Worm (Caenorhabditis elegans) whole organism, L4 larva: ENCODE data around the gene W03C9.6.

Experiments used
- F10B5.3 ChIP-seq: sonication (generic microtip); optimal IDR thresholded peaks from 2 replicates; lab custom pipeline; 2016; ENCODE audit warnings: mild to moderate bottlenecking, missing genetic modification characterization, missing compliant biosample characterization
- T20F7.1 ChIP-seq: fragments of 200-800 bp; sonication (Bioruptor generic); optimal IDR thresholded peaks from 2 replicates; lab custom pipeline; 2018; ENCODE audit warnings: mild to moderate bottlenecking, missing genetic modification characterization, missing compliant biosample characterization
- Y48G9A.11 ChIP-seq: fragments of 200-800 bp; sonication (Bioruptor generic); IDR thresholded peaks from 2 replicates; pipeline ENCODE4 v1.3.6; 2022; ENCODE audit warnings: missing genetic modification reagents, missing genetic modification characterization, missing compliant biosample characterization
- Y75B8A.6 ChIP-seq: fragments of 200-800 bp; sonication (Bioruptor generic); IDR thresholded peaks from 2 replicates; pipeline ENCODE4 v1.3.6; 2022; ENCODE audit warnings: missing genetic modification reagents, missing genetic modification characterization, missing compliant biosample characterization
- ZK337.2 ChIP-seq: fragments of 200-800 bp; sonication (Bioruptor generic); IDR thresholded peaks from 2 replicates; pipeline ENCODE4 v1.3.6; 2022; ENCODE audit warnings: missing genetic modification reagents, missing genetic modification characterization, missing compliant biosample characterization
- aha-1 ChIP-seq: fragments of 150-350 bp; peaks from one replicate; lab custom pipeline; 2014; ENCODE audit warnings: missing biosample characterization, missing genetic modification characterization
- aly-2 ChIP-seq: sonication (generic microtip); optimal IDR thresholded peaks from 2 replicates; lab custom pipeline; 2018; ENCODE audit warnings: missing biosample characterization, missing genetic modification characterization
- arid-1 ChIP-seq: fragments of 200-800 bp; sonication (Bioruptor generic); conservative IDR thresholded peaks from 2 replicates; pipeline ENCODE4 v1.3.6; 2022; ENCODE audit warnings: missing genetic modification reagents, missing genetic modification characterization, missing compliant biosample characterization
- ceh-20 ChIP-seq: fragments of 200-800 bp; sonication (Bioruptor generic); IDR thresholded peaks from 2 replicates; pipeline ENCODE4 v1.3.6; 2022; ENCODE audit warnings: missing genetic modification reagents, missing genetic modification characterization, missing compliant biosample characterization
- ceh-28 ChIP-seq: fragments of 150-350 bp; optimal IDR thresholded peaks from 2 replicates; lab custom pipeline; 2014; ENCODE audit warnings: missing biosample characterization, missing genetic modification reagents, missing genetic modification characterization
- ceh-82 ChIP-seq: sonication (generic microtip); optimal IDR thresholded peaks from 2 replicates; lab custom pipeline; 2017; ENCODE audit warnings: missing biosample characterization, missing genetic modification characterization
- ctbp-1 ChIP-seq: fragments of 200-800 bp; sonication (Bioruptor generic); IDR thresholded peaks from 2 replicates; pipeline ENCODE4 v1.3.6; 2022; ENCODE audit warnings: missing genetic modification reagents, missing genetic modification characterization, missing compliant biosample characterization
- daf-16 ChIP-seq, 3 experiments: sonication (generic microtip); optimal IDR thresholded peaks; 2 replicates each; lab custom pipeline; 2016 to 2017; ENCODE audit warnings: missing genetic modification characterization in 3 of 3, missing genetic modification reagents in 3 of 3, mild to moderate bottlenecking in 2 of 3, missing compliant biosample characterization in 2 of 3, missing biosample characterization in 1 of 3, moderate library complexity in 1 of 3
- daf-8 ChIP-seq: fragments of 200-800 bp; sonication (Bioruptor generic); IDR thresholded peaks from 2 replicates; pipeline ENCODE4 v1.3.6; 2022; ENCODE audit warnings: missing genetic modification characterization, missing compliant biosample characterization
- dmd-8 ChIP-seq: fragments of 200-800 bp; sonication (Bioruptor generic); IDR thresholded peaks from 2 replicates; pipeline ENCODE4 v1.3.6; 2022; ENCODE audit warnings: missing genetic modification characterization, missing compliant biosample characterization
- dpl-1 ChIP-seq: fragments of 150-350 bp; optimal IDR thresholded peaks from 2 replicates; lab custom pipeline; 2014; ENCODE audit warnings: missing biosample characterization, missing genetic modification reagents, missing genetic modification characterization
- egl-27 ChIP-seq: sonication (generic microtip); optimal IDR thresholded peaks from 3 replicates; lab custom pipeline; 2017; ENCODE audit warnings: missing biosample characterization, missing genetic modification reagents, missing genetic modification characterization
- egl-43 ChIP-seq: fragments of 200-800 bp; sonication (Bioruptor generic); IDR thresholded peaks from 2 replicates; pipeline ENCODE4 v1.3.6; 2022; ENCODE audit warnings: missing genetic modification reagents, missing genetic modification characterization, missing compliant biosample characterization
- fkh-10 ChIP-seq: fragments of 150-350 bp; optimal IDR thresholded peaks from 2 replicates; lab custom pipeline; 2014; ENCODE audit warnings: missing biosample characterization, missing genetic modification reagents, missing genetic modification characterization
- fos-1 ChIP-seq: fragments of 150-350 bp; optimal IDR thresholded peaks from 2 replicates; lab custom pipeline; 2014; ENCODE audit warnings: missing biosample characterization, missing genetic modification characterization
- hlh-11 ChIP-seq: fragments of 200-800 bp; sonication (Bioruptor generic); optimal IDR thresholded peaks from 2 replicates; lab custom pipeline; 2018; ENCODE audit warnings: mild to moderate bottlenecking, missing genetic modification characterization, missing compliant biosample characterization
- jun-1 ChIP-seq: fragments of 150-350 bp; optimal IDR thresholded peaks from 2 replicates; lab custom pipeline; 2014; ENCODE audit warnings: missing biosample characterization, missing genetic modification reagents, missing genetic modification characterization
- lim-7 ChIP-seq: fragments of 200-800 bp; sonication (Bioruptor generic); IDR thresholded peaks from 2 replicates; pipeline ENCODE4 v1.3.6; 2022; ENCODE audit warnings: missing genetic modification characterization, missing compliant biosample characterization
- lin-13 ChIP-seq: fragments of 150-350 bp; optimal IDR thresholded peaks from 2 replicates; lab custom pipeline; 2014; ENCODE audit warnings: missing biosample characterization, missing genetic modification reagents, missing genetic modification characterization
- lin-29 ChIP-seq: fragments of 200-800 bp; sonication (Bioruptor generic); IDR thresholded peaks from 2 replicates; pipeline ENCODE4 v1.3.6; 2022; ENCODE audit warnings: missing genetic modification reagents, missing genetic modification characterization, missing compliant biosample characterization
- lin-38 ChIP-seq: fragments of 200-800 bp; sonication (Bioruptor generic); IDR thresholded peaks from 2 replicates; pipeline ENCODE4 v1.3.6; 2022; ENCODE audit warnings: missing genetic modification reagents, missing genetic modification characterization, missing compliant biosample characterization
- lin-39 ChIP-seq: fragments of 150-350 bp; optimal IDR thresholded peaks from 2 replicates; lab custom pipeline; 2014; ENCODE audit warnings: missing biosample characterization, missing genetic modification reagents, missing genetic modification characterization
- lsy-2 ChIP-seq, 2 experiments: fragments of 150-350 bp in 1 of 2; sonication (generic microtip) in 1 of 2; optimal IDR thresholded peaks; 2 replicates each; lab custom pipeline; 2014 to 2017; ENCODE audit warnings: missing biosample characterization in 2 of 2, missing genetic modification characterization in 2 of 2
- madf-5 ChIP-seq, 2 experiments: fragments of 200-800 bp; sonication (Bioruptor generic); IDR thresholded peaks; 2 replicates each; pipeline ENCODE4 v1.3.6; 2022; ENCODE audit warnings: missing compliant biosample characterization in 2 of 2, missing genetic modification characterization in 2 of 2
- madf-9 ChIP-seq: fragments of 200-800 bp; sonication (Bioruptor generic); conservative IDR thresholded peaks from 2 replicates; pipeline ENCODE4 v1.3.6; 2022; ENCODE audit warnings: missing genetic modification reagents, missing genetic modification characterization, missing compliant biosample characterization
- mdl-1 ChIP-seq, 2 experiments: fragments of 150-350 bp in 1 of 2; sonication (generic microtip) in 1 of 2; optimal IDR thresholded peaks; 2 replicates each; lab custom pipeline; 2014 to 2017; ENCODE audit warnings: missing biosample characterization in 2 of 2, missing genetic modification characterization in 2 of 2
- nhr-102 ChIP-seq: sonication (generic microtip); optimal IDR thresholded peaks from 2 replicates; lab custom pipeline; 2016; ENCODE audit warnings: mild to moderate bottlenecking, missing genetic modification characterization, moderate library complexity, missing compliant biosample characterization
- nhr-237 ChIP-seq: sonication (generic microtip); optimal IDR thresholded peaks from 2 replicates; lab custom pipeline; 2017; ENCODE audit warnings: missing biosample characterization, missing genetic modification characterization
- nhr-41 ChIP-seq: fragments of 200-800 bp; sonication (Bioruptor generic); IDR thresholded peaks from 2 replicates; pipeline ENCODE4 v1.3.6; 2022; ENCODE audit warnings: missing genetic modification reagents, missing genetic modification characterization, missing compliant biosample characterization
- nhr-48 ChIP-seq: sonication (generic microtip); optimal IDR thresholded peaks from 2 replicates; lab custom pipeline; 2016; ENCODE audit warnings: mild to moderate bottlenecking, missing genetic modification characterization, missing compliant biosample characterization
- nhr-6 ChIP-seq: fragments of 150-350 bp; optimal IDR thresholded peaks from 2 replicates; lab custom pipeline; 2014; ENCODE audit warnings: missing biosample characterization, missing genetic modification characterization
- nhr-77 ChIP-seq: fragments of 150-350 bp; optimal IDR thresholded peaks from 2 replicates; lab custom pipeline; 2014; ENCODE audit warnings: missing biosample characterization, missing genetic modification characterization
- pha-4 ChIP-seq, 2 experiments: fragments of 150-350 bp in 1 of 2; fragments of 200-800 bp in 1 of 2; sonication (Bioruptor generic) in 1 of 2; IDR thresholded peaks in 1 of 2; optimal IDR thresholded peaks in 1 of 2; 2 replicates each; pipeline versions ENCODE4 v1.3.6 to Lab custom; 2014 to 2022; ENCODE audit warnings: missing genetic modification characterization in 2 of 2, missing genetic modification reagents in 2 of 2, missing biosample characterization in 1 of 2, missing compliant biosample characterization in 1 of 2
- pqm-1 ChIP-seq: sonication (generic microtip); optimal IDR thresholded peaks from 2 replicates; lab custom pipeline; 2017; ENCODE audit warnings: missing biosample characterization, missing genetic modification characterization
- rbr-2 ChIP-seq: sonication (generic microtip); optimal IDR thresholded peaks from 2 replicates; lab custom pipeline; 2016; ENCODE audit warnings: missing genotype, missing genetic modification characterization, missing compliant biosample characterization
- saeg-2 ChIP-seq: fragments of 200-800 bp; sonication (Bioruptor generic); IDR thresholded peaks from 2 replicates; pipeline ENCODE4 v1.3.6; 2022; ENCODE audit warnings: missing genetic modification reagents, missing genetic modification characterization, missing compliant biosample characterization
- sdz-12 ChIP-seq: fragments of 200-800 bp; sonication (Bioruptor generic); optimal IDR thresholded peaks from 2 replicates; lab custom pipeline; 2018; ENCODE audit warnings: mild to moderate bottlenecking, missing genetic modification characterization, missing compliant biosample characterization
- spr-1 ChIP-seq: sonication (generic microtip); optimal IDR thresholded peaks from 2 replicates; lab custom pipeline; 2016; ENCODE audit warnings: mild to moderate bottlenecking, missing genetic modification characterization, missing compliant biosample characterization
- tag-97 ChIP-seq: fragments of 200-800 bp; sonication (Bioruptor generic); IDR thresholded peaks from 2 replicates; pipeline ENCODE4 v1.3.6; 2022; ENCODE audit warnings: missing genetic modification characterization, missing compliant biosample characterization
- tra-1 ChIP-seq: fragments of 200-800 bp; sonication (Bioruptor generic); IDR thresholded peaks from 2 replicates; pipeline ENCODE4 v1.3.6; 2022; ENCODE audit warnings: missing genetic modification reagents, missing genetic modification characterization, missing compliant biosample characterization
- unc-62 ChIP-seq, 3 experiments: fragments of 150-350 bp in 1 of 3; sonication (generic microtip); optimal IDR thresholded peaks in 2 of 3; peaks in 1 of 3; 1 replicate in 1 of 3; 2 replicates in 2 of 3; lab custom pipeline; 2014 to 2017; ENCODE audit warnings: missing biosample characterization in 3 of 3, missing genetic modification characterization in 3 of 3, missing genetic modification reagents in 3 of 3, missing genotype in 1 of 3
- zip-11 ChIP-seq: fragments of 200-800 bp; sonication (Bioruptor generic); IDR thresholded peaks from 2 replicates; pipeline ENCODE4 v1.3.6; 2022; ENCODE audit warnings: missing genetic modification characterization, missing compliant biosample characterization

Gene W03C9.6

ce11 chrII:11974048-11974995, 20.0 kb downstream of the W03C9.6 start (continued):
- TF ChIP-seq mdl-1 (tag; optimal IDR thresholded peaks at IDR 0.05; lab: Kevin White, UChicago) (no peak), daf-16 (GFP tag; optimal IDR thresholded peaks at IDR 0.05; lab: Kevin White, UChicago) (peak in 1 of 2 experiments; percentile 24), daf-16 (tag; optimal IDR thresholded peaks at IDR 0.05; lab: Kevin White, UChicago) (peak; percentile 68), nhr-6 (tag; lab: Kevin White, UChicago) (no peak), ctbp-1 (peak; percentile 6), dpl-1 (no peak), ceh-82 (no peak), arid-1 (GFP tag; lab: Robert Waterston, UW) (peak; percentile 62; the same call in 1 of the 2 replicates), Y75B8A.6 (GFP tag; lab: Robert Waterston, UW) (no peak), hlh-11 (tag; lab: Kevin White, UChicago) (peak; percentile 50), lin-13 (GFP tag; lab: Kevin White, UChicago) (peak; percentile 23), lin-38 (GFP tag; lab: Robert Waterston, UW) (peak; percentile 45), tra-1 (GFP tag; lab: Robert Waterston, UW) (peak; percentile 54; the same call in 1 of the 2 replicates), lsy-2 (tag; optimal IDR thresholded peaks at IDR 0.05; lab: Kevin White, UChicago) (peak in 1 of 2 experiments; percentile 64), tag-97 (GFP tag; lab: Robert Waterston, UW) (0 out of 2 replicates have a peak, but pooled peaks have one; percentile 53), F10B5.3 (peak; percentile 50), dmd-8 (GFP tag; lab: Robert Waterston, UW) (no peak), lin-29 (peak; percentile 49; the same call in 1 of the 2 replicates), pqm-1 (tag; lab: Kevin White, UChicago) (peak; percentile 15), pha-4 (GFP tag; IDR thresholded peaks at IDR 0.05; lab: Robert Waterston, UW) (no peak), pha-4 (tag; optimal IDR thresholded peaks at IDR 0.05; lab: Kevin White, UChicago) (no peak), saeg-2 (GFP tag; lab: Robert Waterston, UW) (peak; percentile 40; the same call in 1 of the 2 replicates), Y48G9A.11 (GFP tag; lab: Robert Waterston, UW) (peak; percentile 35; the same call in 1 of the 2 replicates), aha-1 (tag; lab: Kevin White, UChicago) (peak; percentile 96), nhr-77 (tag; lab: Kevin White, UChicago) (peak; percentile 69), nhr-41 (GFP tag; lab: Robert Waterston, UW) (no peak), madf-5 (GFP tag; IDR thresholded peaks at IDR 0.05; lab: Robert Waterston, UW) (0 out of 4 replicates have a peak, but pooled peaks of 1 of the 2 experiments have one; percentile 59), jun-1 (tag; lab: Kevin White, UChicago) (no peak), unc-62 (GFP tag; optimal IDR thresholded peaks at IDR 0.05 in 1 of 2; lab: Kevin White, UChicago) (no peak), unc-62 (tag; optimal IDR thresholded peaks at IDR 0.05; lab: Kevin White, UChicago) (no peak), madf-9 (GFP tag; lab: Robert Waterston, UW) (no peak), fos-1 (no peak), daf-8 (GFP tag; lab: Robert Waterston, UW) (no peak), sdz-12 (GFP tag; lab: Kevin White, UChicago) (peak; percentile 24), ceh-28 (tag; lab: Kevin White, UChicago) (no peak), egl-27 (tag; lab: Kevin White, UChicago) (no peak), nhr-48 (tag; lab: Kevin White, UChicago) (peak; percentile 34), zip-11 (GFP tag; lab: Robert Waterston, UW) (peak; percentile 4; the same call in 1 of the 2 replicates), ceh-20 (no peak), nhr-237 (tag; lab: Kevin White, UChicago) (no peak), T20F7.1 (GFP tag; lab: Kevin White, UChicago) (peak; percentile 25), lim-7 (GFP tag; lab: Robert Waterston, UW) (no peak), aly-2 (no peak), ZK337.2 (GFP tag; lab: Robert Waterston, UW) (no peak), rbr-2 (tag; lab: Kevin White, UChicago) (peak; percentile 41), fkh-10 (GFP tag; lab: Kevin White, UChicago) (no peak), nhr-102 (tag; lab: Kevin White, UChicago) (peak; percentile 63), egl-43 (GFP tag; lab: Robert Waterston, UW) (peak; percentile 67), lin-39 (tag; lab: Kevin White, UChicago) (peak; percentile 38), spr-1 (no peak)
